Fruit fly (Drosophila melanogaster) Kc167 (cell line): ENCODE data around the gene CG15431.

ENCODE experiments used
- Sin3A ChIP-seq: fragments of >200 bp; optimal IDR thresholded peaks from 2 replicates; lab custom pipeline; 2018; ENCODE audit warnings: missing external identifiers
- h ChIP-seq: fragments of >200 bp; optimal IDR thresholded peaks from 3 replicates; lab custom pipeline; 2018; ENCODE audit warnings: missing external identifiers
- insv ChIP-seq: fragments of >200 bp; optimal IDR thresholded peaks from 3 replicates; lab custom pipeline; 2018; ENCODE audit warnings: missing external identifiers
- psq ChIP-seq: fragments of >200 bp; optimal IDR thresholded peaks from 2 replicates; lab custom pipeline; 2017; ENCODE audit warnings: missing external identifiers
- ttk ChIP-seq: sonication (Bioruptor generic); optimal IDR thresholded peaks from 2 replicates; lab custom pipeline; 2017; ENCODE audit warnings: missing external identifiers

DNA sequence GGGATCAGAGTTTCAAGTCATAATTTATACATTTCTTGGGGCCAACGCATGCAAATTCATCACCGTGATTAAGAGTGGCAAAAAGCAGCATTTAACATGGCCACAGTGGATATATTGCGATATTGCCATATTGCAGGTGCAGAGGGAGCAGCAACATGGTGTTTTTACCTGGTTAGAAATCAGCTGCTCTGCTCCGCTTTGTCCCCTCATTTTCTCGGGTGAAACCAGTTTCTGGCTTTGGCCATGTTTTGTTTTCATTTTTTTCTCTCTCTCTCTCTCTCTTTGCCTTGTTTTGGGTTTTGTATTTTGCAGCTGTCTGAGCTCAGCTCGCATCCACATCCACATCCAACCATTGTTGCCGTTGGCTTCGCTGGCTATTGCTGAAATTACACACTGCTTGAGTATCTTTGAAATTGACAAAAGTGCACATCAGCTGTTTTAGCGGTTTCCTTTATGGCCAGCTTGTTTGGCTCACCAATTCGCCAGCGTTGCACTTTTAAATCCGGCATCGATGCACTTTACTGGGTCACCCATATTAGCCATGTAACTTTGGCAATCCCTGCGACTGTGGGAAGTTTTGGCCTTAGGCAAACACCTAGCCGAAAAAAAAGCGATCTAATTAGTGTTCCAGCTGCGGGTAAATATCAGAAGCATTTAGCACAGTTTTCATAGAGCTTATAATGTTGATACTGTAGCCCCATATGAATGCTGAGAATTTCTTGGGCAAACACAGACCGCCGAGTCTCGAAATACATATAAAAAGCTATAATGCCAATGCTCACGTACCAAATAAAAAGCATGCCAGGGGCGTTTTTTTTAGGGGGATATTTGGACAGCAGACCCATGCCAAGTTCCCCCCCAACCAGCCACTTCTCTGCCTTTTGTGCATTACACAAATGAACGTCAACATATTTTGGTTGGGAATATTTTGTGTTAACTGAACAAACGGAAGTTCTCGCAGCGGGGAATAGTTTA is 65.8 kb downstream of the CG15431 start:
- TF ChIP-seq insv (no peak), ttk (lab: Kevin White, UChicago) (no peak), Sin3A (lab: Kevin White, UChicago) (no peak), psq (no peak), h (lab: Kevin White, UChicago) (no peak)
